Worm (Caenorhabditis elegans) whole organism, young adult: Measurements from ENCODE around the gene rps-14.

Source experiments
- B0019.2 ChIP-seq: fragments of 200-800 bp; sonication (Bioruptor generic); conservative IDR thresholded peaks from 2 replicates; pipeline ENCODE4 v1.3.6; 2022; ENCODE audit warnings: missing genetic modification reagents, missing genetic modification characterization, missing compliant biosample characterization
- F23B12.7 ChIP-seq: sonication (generic microtip); optimal IDR thresholded peaks from 2 replicates; lab custom pipeline; 2017; ENCODE audit warnings: missing genetic modification characterization, mild to moderate bottlenecking, missing compliant biosample characterization, antibody characterized with exemption, moderate library complexity; ENCODE audit not compliant: insufficient read depth
- F37B4.10 ChIP-seq: fragments of 200-800 bp; sonication (Bioruptor generic); IDR thresholded peaks from 2 replicates; pipeline ENCODE4 v1.3.6; 2022; ENCODE audit warnings: missing genetic modification characterization, missing compliant biosample characterization
- F49E8.2 ChIP-seq: sonication (generic microtip); optimal IDR thresholded peaks from 3 replicates; lab custom pipeline; 2017; ENCODE audit warnings: missing genetic modification characterization, mild to moderate bottlenecking, missing compliant biosample characterization, antibody characterized with exemption, moderate library complexity; ENCODE audit not compliant: insufficient read depth
- K11D2.4 ChIP-seq: fragments of 200-800 bp; sonication (Bioruptor generic); IDR thresholded peaks from 2 replicates; pipeline ENCODE4 v1.3.6; 2022; ENCODE audit warnings: missing genetic modification reagents, missing genetic modification characterization, missing compliant biosample characterization
- K12H6.12 ChIP-seq: fragments of 200-800 bp; sonication (Bioruptor generic); optimal IDR thresholded peaks from 2 replicates; lab custom pipeline; 2018; ENCODE audit warnings: mild to moderate bottlenecking, missing genetic modification characterization, missing compliant biosample characterization
- Y53G8AR.9 ChIP-seq: fragments of 200-800 bp; sonication (Bioruptor generic); conservative IDR thresholded peaks from 2 replicates; pipeline ENCODE4 v1.3.6; 2022; ENCODE audit warnings: missing genetic modification reagents, missing genetic modification characterization, missing compliant biosample characterization
- Y56A3A.18 ChIP-seq: fragments of 200-800 bp; sonication (Bioruptor generic); IDR thresholded peaks from 2 replicates; pipeline ENCODE4 v1.3.6; 2022; ENCODE audit warnings: missing genetic modification reagents, missing genetic modification characterization, missing compliant biosample characterization
- Y95B8A.8 ChIP-seq: fragments of 200-800 bp; sonication (Bioruptor generic); IDR thresholded peaks from 2 replicates; pipeline ENCODE4 v1.3.6; 2022; ENCODE audit warnings: missing genetic modification reagents, missing genetic modification characterization, missing compliant biosample characterization
- ama-1 ChIP-seq, 3 experiments: fragments of 150-350 bp in 1 of 3; sonication (generic microtip) in 2 of 3; optimal IDR thresholded peaks; 2 replicates each; lab custom pipeline; 2014 to 2018; ENCODE audit warnings: missing biosample characterization in 2 of 3, missing genetic modification characterization in 2 of 3, missing genetic modification reagents in 2 of 3
- aptf-2 ChIP-seq: fragments of 200-800 bp; sonication (Bioruptor generic); conservative IDR thresholded peaks from 2 replicates; pipeline ENCODE4 v1.3.6; 2022; ENCODE audit warnings: missing genetic modification reagents, missing genetic modification characterization, missing compliant biosample characterization
- attf-3 ChIP-seq: fragments of 200-800 bp; sonication (Bioruptor generic); conservative IDR thresholded peaks from 2 replicates; pipeline ENCODE4 v1.3.6; 2022; ENCODE audit warnings: missing genetic modification reagents, missing genetic modification characterization, missing compliant biosample characterization
- attf-5 ChIP-seq: fragments of 200-800 bp; sonication (Bioruptor generic); optimal IDR thresholded peaks from 2 replicates; lab custom pipeline; 2018; ENCODE audit warnings: mild to moderate bottlenecking, missing genetic modification characterization, missing compliant biosample characterization
- ccch-3 ChIP-seq: fragments of 200-800 bp; sonication (Bioruptor generic); optimal IDR thresholded peaks from 2 replicates; lab custom pipeline; 2018; ENCODE audit warnings: mild to moderate bottlenecking, missing genetic modification characterization, missing compliant biosample characterization
- cebp-2 ChIP-seq: fragments of 200-800 bp; sonication (Bioruptor generic); IDR thresholded peaks from 2 replicates; pipeline ENCODE4 v1.3.6; 2022; ENCODE audit warnings: missing genetic modification characterization, missing compliant biosample characterization
- ceh-100 ChIP-seq: fragments of 200-800 bp; sonication (Bioruptor generic); IDR thresholded peaks from 2 replicates; pipeline ENCODE4 v1.3.6; 2022; ENCODE audit warnings: missing genetic modification reagents, missing genetic modification characterization, missing compliant biosample characterization
- chd-7 ChIP-seq: sonication (generic microtip); optimal IDR thresholded peaks from 2 replicates; lab custom pipeline; 2016; ENCODE audit warnings: mild to moderate bottlenecking, missing genetic modification characterization, moderate library complexity, missing compliant biosample characterization
- die-1 ChIP-seq: sonication (generic microtip); optimal IDR thresholded peaks from 2 replicates; lab custom pipeline; 2016; ENCODE audit warnings: missing genotype, mild to moderate bottlenecking, missing genetic modification characterization, missing compliant biosample characterization
- dpl-1 ChIP-seq: fragments of 150-350 bp; optimal IDR thresholded peaks from 2 replicates; lab custom pipeline; 2014; ENCODE audit warnings: missing biosample characterization, missing genetic modification reagents, missing genetic modification characterization
- egl-18 ChIP-seq: fragments of 200-800 bp; sonication (Bioruptor generic); IDR thresholded peaks from 2 replicates; pipeline ENCODE4 v1.3.6; 2022; ENCODE audit warnings: missing genetic modification reagents, missing genetic modification characterization, missing compliant biosample characterization
- him-1 ChIP-seq: sonication (generic microtip); optimal IDR thresholded peaks from 2 replicates; lab custom pipeline; 2016; ENCODE audit warnings: missing genotype, missing genetic modification reagents, missing genetic modification characterization, missing compliant biosample characterization
- hlh-12 ChIP-seq: sonication (generic microtip); optimal IDR thresholded peaks from 2 replicates; lab custom pipeline; 2016; ENCODE audit warnings: missing genetic modification characterization, missing compliant biosample characterization
- hmg-20 ChIP-seq: fragments of 200-800 bp; sonication (Bioruptor generic); IDR thresholded peaks from 2 replicates; pipeline ENCODE4 v1.3.6; 2022; ENCODE audit warnings: missing genetic modification reagents, missing genetic modification characterization, missing compliant biosample characterization
- hrde-1 ChIP-seq: sonication (generic microtip); optimal IDR thresholded peaks from 2 replicates; lab custom pipeline; 2016; ENCODE audit warnings: missing genetic modification characterization, mild to moderate bottlenecking, missing compliant biosample characterization, moderate library complexity, missing genotype, missing genetic modification reagents, borderline replicate concordance
- hsf-1 ChIP-seq: fragments of 200-800 bp; sonication (Bioruptor generic); IDR thresholded peaks from 2 replicates; pipeline ENCODE4 v1.3.6; 2022; ENCODE audit warnings: missing genetic modification reagents, missing genetic modification characterization, missing compliant biosample characterization
- let-526 ChIP-seq: fragments of 200-800 bp; sonication (Bioruptor generic); IDR thresholded peaks from 2 replicates; pipeline ENCODE4 v1.3.6; 2022; ENCODE audit warnings: missing genetic modification reagents, missing genetic modification characterization, missing compliant biosample characterization
- lin-26 ChIP-seq: fragments of 200-800 bp; sonication (Bioruptor generic); IDR thresholded peaks from 2 replicates; pipeline ENCODE4 v1.3.6; 2022; ENCODE audit warnings: missing genetic modification reagents, missing genetic modification characterization, missing compliant biosample characterization
- lin-40 ChIP-seq: sonication (generic microtip); optimal IDR thresholded peaks from 2 replicates; lab custom pipeline; 2016; ENCODE audit warnings: missing genetic modification characterization, mild to moderate bottlenecking, missing compliant biosample characterization, missing genotype, missing genetic modification reagents
- lsl-1 ChIP-seq: fragments of 200-800 bp; sonication (Bioruptor generic); optimal IDR thresholded peaks from 2 replicates; lab custom pipeline; 2018; ENCODE audit warnings: mild to moderate bottlenecking, missing genetic modification characterization, moderate library complexity, missing compliant biosample characterization
- madf-6 ChIP-seq: fragments of 200-800 bp; sonication (Bioruptor generic); IDR thresholded peaks from 2 replicates; pipeline ENCODE4 v1.3.6; 2022; ENCODE audit warnings: missing genetic modification reagents, missing genetic modification characterization, missing compliant biosample characterization
- madf-8 ChIP-seq: fragments of 200-800 bp; sonication (Bioruptor generic); conservative IDR thresholded peaks from 2 replicates; pipeline ENCODE4 v1.3.6; 2022; ENCODE audit warnings: missing genetic modification reagents, missing genetic modification characterization, missing compliant biosample characterization
- mxl-1 ChIP-seq: sonication (generic microtip); optimal IDR thresholded peaks from 2 replicates; lab custom pipeline; 2016; ENCODE audit warnings: missing genetic modification characterization, missing compliant biosample characterization
- nhr-179 ChIP-seq: sonication (generic microtip); optimal IDR thresholded peaks from 2 replicates; lab custom pipeline; 2016; ENCODE audit warnings: mild to moderate bottlenecking, missing genetic modification characterization, missing compliant biosample characterization
- nhr-27 ChIP-seq: fragments of 200-800 bp; sonication (Bioruptor generic); optimal IDR thresholded peaks from 2 replicates; lab custom pipeline; 2018; ENCODE audit warnings: mild to moderate bottlenecking, missing genetic modification characterization, moderate library complexity, missing compliant biosample characterization
- nhr-90 ChIP-seq: sonication (generic microtip); optimal IDR thresholded peaks from 2 replicates; lab custom pipeline; 2016; ENCODE audit warnings: missing genotype, mild to moderate bottlenecking, missing genetic modification characterization, missing compliant biosample characterization
- pbrm-1 ChIP-seq: fragments of 200-800 bp; sonication (Bioruptor generic); IDR thresholded peaks from 2 replicates; pipeline ENCODE4 v1.3.6; 2022; ENCODE audit warnings: missing genetic modification reagents, missing genetic modification characterization, missing compliant biosample characterization
- pha-4 ChIP-seq: fragments of 150-350 bp; sonication (generic microtip); optimal IDR thresholded peaks from 2 replicates; lab custom pipeline; 2014; ENCODE audit warnings: missing biosample characterization, missing genetic modification reagents, missing genetic modification characterization
- snpc-1.1 ChIP-seq: sonication (generic microtip); optimal IDR thresholded peaks from 2 replicates; lab custom pipeline; 2017; ENCODE audit warnings: missing genetic modification characterization, mild to moderate bottlenecking, missing compliant biosample characterization, antibody characterized with exemption, moderate library complexity, missing genotype, missing genetic modification reagents; ENCODE audit not compliant: insufficient read depth
- tlf-1 ChIP-seq: fragments of 200-800 bp; sonication (Bioruptor generic); optimal IDR thresholded peaks from 2 replicates; lab custom pipeline; 2018; ENCODE audit warnings: mild to moderate bottlenecking, missing genetic modification characterization, missing compliant biosample characterization
- unc-130 ChIP-seq: sonication (generic microtip); optimal IDR thresholded peaks from 2 replicates; lab custom pipeline; 2016; ENCODE audit warnings: missing genetic modification reagents, missing genetic modification characterization, missing compliant biosample characterization
- unc-62 ChIP-seq: fragments of 150-350 bp; optimal IDR thresholded peaks from 2 replicates; lab custom pipeline; 2014; ENCODE audit warnings: missing biosample characterization, missing genetic modification reagents, missing genetic modification characterization
- xnd-1 ChIP-seq: sonication (generic microtip); optimal IDR thresholded peaks from 2 replicates; lab custom pipeline; 2016; ENCODE audit warnings: missing genotype, missing genetic modification reagents, missing genetic modification characterization, missing compliant biosample characterization
- zim-3 ChIP-seq: sonication (generic microtip); optimal IDR thresholded peaks from 2 replicates; lab custom pipeline; 2017; ENCODE audit warnings: mild to moderate bottlenecking, missing genetic modification characterization, moderate library complexity, missing compliant biosample characterization
- ztf-18 ChIP-seq: sonication (generic microtip); optimal IDR thresholded peaks from 2 replicates; lab custom pipeline; 2016; ENCODE audit warnings: missing genotype, mild to moderate bottlenecking, missing genetic modification characterization, missing compliant biosample characterization
- ztf-28 ChIP-seq: fragments of 200-800 bp; sonication (Bioruptor generic); IDR thresholded peaks from 2 replicates; pipeline ENCODE4 v1.3.6; 2022; ENCODE audit warnings: missing genetic modification reagents, missing genetic modification characterization, missing compliant biosample characterization
- ztf-3 ChIP-seq: fragments of 200-800 bp; sonication (Bioruptor generic); optimal IDR thresholded peaks from 2 replicates; lab custom pipeline; 2018; ENCODE audit warnings: mild to moderate bottlenecking, missing genetic modification characterization, missing compliant biosample characterization
- ztf-6 ChIP-seq: fragments of 200-800 bp; sonication (Bioruptor generic); IDR thresholded peaks from 2 replicates; pipeline ENCODE4 v1.3.6; 2022; ENCODE audit warnings: missing genetic modification reagents, missing genetic modification characterization, missing compliant biosample characterization

rps-14 gene

DNA sequence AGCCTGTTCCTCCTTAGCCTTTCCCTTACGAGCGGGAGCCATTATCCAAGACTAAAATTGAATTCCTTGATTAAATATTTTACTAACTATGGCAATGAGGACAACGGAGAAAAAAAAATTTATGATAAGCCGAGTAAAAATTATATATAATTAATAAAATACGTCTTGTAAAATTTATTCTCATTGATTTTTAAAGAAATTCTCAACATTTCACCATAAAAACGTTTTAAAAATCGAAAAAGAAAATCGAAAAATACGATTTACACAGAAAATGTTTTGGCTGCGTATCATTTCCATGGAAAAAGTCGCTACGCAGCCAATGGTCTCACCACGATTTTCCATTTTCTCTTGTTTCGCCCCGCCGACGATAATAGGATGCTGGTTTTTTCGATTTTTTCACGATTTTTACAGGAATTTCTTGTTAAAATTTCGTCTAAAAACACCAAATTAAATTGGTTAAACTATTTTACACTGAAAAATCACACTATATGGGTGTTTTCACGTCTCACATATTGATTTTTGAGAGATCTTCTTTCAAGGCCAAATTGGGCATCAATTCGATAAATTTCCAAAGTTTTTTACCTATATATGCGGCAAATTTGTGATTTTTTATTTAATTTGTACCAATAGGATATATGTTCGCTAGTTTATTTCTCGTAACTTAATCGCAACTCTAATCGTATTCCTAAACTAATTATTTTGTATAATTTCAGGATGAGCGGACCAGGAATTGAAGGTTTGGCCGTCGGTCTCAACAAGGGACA is at the start of gene rps-14, which contains the start of gene rpl-36 (continued):
- TF ChIP-seq pbrm-1 (GFP tag; lab: Robert Waterston, UW) (peak; percentile 69), Y53G8AR.9 (0 out of 2 replicates have a peak, but pooled peaks have one; percentile 28), madf-8 (GFP tag; lab: Robert Waterston, UW) (0 out of 2 replicates have a peak, but pooled peaks have one; percentile 15), K11D2.4 (GFP tag; lab: Robert Waterston, UW) (0 out of 2 replicates have a peak, but pooled peaks have one; percentile 34), hrde-1 (tag; lab: Kevin White, UChicago) (no peak), lin-40 (tag; lab: Kevin White, UChicago) (peak; percentile 82), unc-62 (no peak), pha-4 (peak; percentile 89), let-526 (no peak), die-1 (tag; lab: Kevin White, UChicago) (no peak), madf-6 (GFP tag; lab: Robert Waterston, UW) (peak; percentile 70), attf-5 (peak; percentile 60), ztf-3 (GFP tag; lab: Kevin White, UChicago) (no peak), ccch-3 (GFP tag; lab: Kevin White, UChicago) (no peak), tlf-1 (GFP tag; lab: Kevin White, UChicago) (peak; percentile 82), nhr-90 (tag; lab: Kevin White, UChicago) (no peak), hmg-20 (no peak), unc-130 (GFP tag; lab: Kevin White, UChicago) (no peak), ztf-18 (tag; lab: Kevin White, UChicago) (peak; percentile 1), zim-3 (tag; lab: Kevin White, UChicago) (no peak), nhr-179 (no peak), xnd-1 (no peak), hlh-12 (tag; lab: Kevin White, UChicago) (no peak), ztf-28 (GFP tag; lab: Robert Waterston, UW) (no peak), ama-1 (optimal IDR thresholded peaks at IDR 0.05; lab: Kevin White, UChicago) (no peak), ama-1 (GFP tag; optimal IDR thresholded peaks at IDR 0.05; lab: Kevin White, UChicago) (no peak), attf-3 (GFP tag; lab: Robert Waterston, UW) (peak; percentile 72), nhr-27 (tag; lab: Kevin White, UChicago) (no peak), ceh-100 (GFP tag; lab: Robert Waterston, UW) (peak; percentile 61), dpl-1 (GFP tag; lab: Kevin White, UChicago) (no peak), F49E8.2 (tag; lab: Kevin White, UChicago) (peak; percentile 26), cebp-2 (no peak), Y95B8A.8 (GFP tag; lab: Robert Waterston, UW) (no peak), ztf-6 (GFP tag; lab: Robert Waterston, UW) (no peak), mxl-1 (tag; lab: Kevin White, UChicago) (no peak), lin-26 (no peak), egl-18 (GFP tag; lab: Robert Waterston, UW) (no peak), K12H6.12 (tag; lab: Kevin White, UChicago) (peak; percentile 47), B0019.2 (GFP tag; lab: Robert Waterston, UW) (no peak), aptf-2 (GFP tag; lab: Robert Waterston, UW) (no peak), F23B12.7 (tag; lab: Kevin White, UChicago) (peak; percentile 96), chd-7 (tag; lab: Kevin White, UChicago) (no peak), F37B4.10 (GFP tag; lab: Robert Waterston, UW) (no peak), him-1 (tag; lab: Kevin White, UChicago) (peak; percentile 17), hsf-1 (GFP tag; lab: Robert Waterston, UW) (no peak), Y56A3A.18 (GFP tag; lab: Robert Waterston, UW) (no peak), lsl-1 (peak; percentile 13), snpc-1.1 (tag; lab: Kevin White, UChicago) (peak; percentile 40)
